Worm (Caenorhabditis elegans): ENCODE data around the gene dgn-1.

DNA sequence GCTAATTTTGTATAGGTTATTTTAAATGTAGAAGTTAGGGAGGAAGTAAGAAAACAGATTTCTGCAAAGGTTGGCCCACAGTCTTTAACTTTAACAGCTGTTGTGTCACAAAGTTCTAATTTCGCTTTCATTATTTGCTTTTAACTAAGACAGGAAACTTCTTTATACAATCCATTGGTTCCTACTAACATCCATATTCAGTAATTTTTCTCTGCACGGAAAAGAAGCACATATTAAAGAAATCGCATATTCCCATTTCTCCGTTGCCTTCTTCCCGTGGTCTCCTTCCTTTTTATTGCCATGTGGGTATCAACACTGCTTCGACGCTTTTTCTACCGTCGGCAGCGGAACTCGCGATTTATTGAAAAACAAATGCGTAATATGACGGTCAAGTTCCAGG lies 46.8 kb downstream of the dgn-1 start, which contains the start of gene T21E8.6:
- TF ChIP-seq mec-3 (tag; optimal IDR thresholded peaks at IDR 0.05; ENCODE audit: borderline replicate concordance) (no peak), C38D4.7 (GFP tag; optimal IDR thresholded peaks at IDR 0.05) (no peak), zip-5 (tag; optimal IDR thresholded peaks at IDR 0.05) (no peak)
